Worm (Caenorhabditis elegans): ENCODE measurements around the gene sup-1.

sup-1 gene

DNA sequence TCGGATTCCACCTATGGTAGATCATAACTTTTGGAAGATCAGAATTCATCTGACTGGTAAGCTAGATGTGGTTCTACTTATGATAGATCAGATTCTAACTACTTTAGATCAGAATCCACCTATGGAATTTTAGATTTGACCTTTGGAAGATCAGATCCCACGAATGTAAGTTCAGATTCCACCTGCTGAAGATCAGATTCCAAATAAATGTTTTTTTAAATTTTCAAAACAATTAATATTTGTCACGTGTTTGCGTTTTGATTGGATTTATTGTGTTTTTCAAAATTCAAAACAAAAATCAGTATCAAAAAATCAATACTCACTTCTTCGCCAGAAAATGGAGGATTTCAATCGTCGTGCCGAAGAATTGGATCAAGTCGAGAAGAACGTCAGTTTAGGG, 38.9 kb downstream of the sup-1 start, which contains the start of gene Y41C4A.7:
Y41C4A.7 (plus strand) TSS at position 301 of the 400 bp plus-strand sequence.
- TF ChIP-seq ceh-24 (tag; optimal IDR thresholded peaks at IDR 0.05): no peak
- no peak for TF ChIP-seq madf-2 (tag; optimal IDR thresholded peaks at IDR 0.05)
- TF ChIP-seq nfya-1 (tag; optimal IDR thresholded peaks at IDR 0.05): no peak
- TF ChIP-seq che-1 (tag; optimal IDR thresholded peaks at IDR 0.05): no peak
- TF ChIP-seq sdc-2 (tag; optimal IDR thresholded peaks at IDR 0.05): no peak
- TF ChIP-seq zip-5 (tag; optimal IDR thresholded peaks at IDR 0.05): no peak
- no peak for TF ChIP-seq pax-1 (tag; optimal IDR thresholded peaks at IDR 0.05)
- TF ChIP-seq T23F11.4 (GFP tag; optimal IDR thresholded peaks at IDR 0.05): no peak
- TF ChIP-seq ref-2 (tag; optimal IDR thresholded peaks at IDR 0.05): no peak

DNA sequence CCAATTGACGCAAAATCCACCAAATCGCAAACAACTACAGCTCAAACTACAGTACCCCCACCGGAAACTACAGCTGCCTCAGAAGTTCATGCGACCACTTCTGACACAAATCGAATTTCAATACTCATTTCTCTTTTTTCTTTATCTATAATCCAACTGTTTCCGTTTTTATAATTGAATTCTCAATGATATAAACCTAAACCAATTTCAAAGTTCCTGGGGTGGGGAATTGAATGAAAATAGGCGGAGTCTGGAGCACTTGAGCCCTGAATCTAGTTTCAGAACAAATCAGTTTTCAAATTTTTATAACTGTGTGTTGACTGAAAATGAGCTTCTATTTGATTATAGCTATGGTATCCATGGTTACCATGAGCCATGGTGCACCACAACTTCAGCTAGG, 41.2 kb downstream of the sup-1 start, which contains the start of gene Y41C4A.6:
Y41C4A.6 (plus strand) TSS at position 301 of the 400 bp plus-strand sequence.
- no peak for TF ChIP-seq ahr-1 (tag; optimal IDR thresholded peaks at IDR 0.05)
- TF ChIP-seq ceh-48 (tag; optimal IDR thresholded peaks at IDR 0.05): no peak
- no peak for TF ChIP-seq elt-4 (tag; optimal IDR thresholded peaks at IDR 0.05)
- no peak for TF ChIP-seq ets-4 (tag; optimal IDR thresholded peaks at IDR 0.05)
- no peak for TF ChIP-seq tbx-2 (tag; optimal IDR thresholded peaks at IDR 0.05)

DNA sequence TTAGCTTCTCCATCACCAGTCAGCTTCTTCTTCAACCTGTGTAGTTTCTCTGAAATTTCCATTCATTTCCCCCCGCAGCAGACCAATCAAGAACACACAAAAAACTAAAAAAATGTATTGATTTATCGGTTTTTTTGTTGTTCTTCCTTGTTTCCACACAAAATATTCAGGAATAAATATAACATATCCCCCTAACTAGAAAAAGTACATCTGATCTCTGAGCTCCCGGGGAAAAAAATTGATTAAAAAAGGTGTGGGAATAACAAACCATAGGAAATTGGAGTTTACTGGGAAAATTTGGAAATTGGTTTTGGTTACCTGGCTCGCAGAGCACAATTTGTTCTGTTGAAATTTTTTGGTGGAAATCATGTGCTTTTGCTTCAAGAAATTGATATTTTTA, 42.5 kb downstream of the sup-1 start, which contains the start of gene Y41C4A.22:
Y41C4A.22 (plus strand) TSS at position 301 of the 400 bp plus-strand sequence.
- no peak for TF ChIP-seq odd-2 (tag; optimal IDR thresholded peaks at IDR 0.05)
- TF ChIP-seq fkh-10 (GFP tag; optimal IDR thresholded peaks at IDR 0.05): no peak
- TF ChIP-seq ceh-34 (tag; optimal IDR thresholded peaks at IDR 0.05): no peak
- TF ChIP-seq tbx-2 (tag; optimal IDR thresholded peaks at IDR 0.05): no peak
- TF ChIP-seq unc-3 (GFP tag; conservative IDR thresholded peaks at IDR 0.05): no peak
- TF ChIP-seq unc-3 (tag; optimal IDR thresholded peaks at IDR 0.05): no peak
- TF ChIP-seq nfya-1 (tag; optimal IDR thresholded peaks at IDR 0.05): no peak
- no peak for TF ChIP-seq lin-11 (tag; optimal IDR thresholded peaks at IDR 0.05)
- TF ChIP-seq che-1 (tag; optimal IDR thresholded peaks at IDR 0.05): no peak
- TF ChIP-seq hlh-15 (tag; optimal IDR thresholded peaks at IDR 0.05): no peak
- no peak for TF ChIP-seq ceh-30 (tag; optimal IDR thresholded peaks at IDR 0.05)
- TF ChIP-seq tbx-7 (tag; optimal IDR thresholded peaks at IDR 0.05): no peak
- TF ChIP-seq K02D7.2 (tag; optimal IDR thresholded peaks at IDR 0.05): no peak
- TF ChIP-seq ceh-14 (tag; optimal IDR thresholded peaks at IDR 0.05): no peak
- TF ChIP-seq ceh-6 (GFP tag; optimal IDR thresholded peaks at IDR 0.05): no peak
- TF ChIP-seq fax-1 (tag; optimal IDR thresholded peaks at IDR 0.05): no peak

DNA sequence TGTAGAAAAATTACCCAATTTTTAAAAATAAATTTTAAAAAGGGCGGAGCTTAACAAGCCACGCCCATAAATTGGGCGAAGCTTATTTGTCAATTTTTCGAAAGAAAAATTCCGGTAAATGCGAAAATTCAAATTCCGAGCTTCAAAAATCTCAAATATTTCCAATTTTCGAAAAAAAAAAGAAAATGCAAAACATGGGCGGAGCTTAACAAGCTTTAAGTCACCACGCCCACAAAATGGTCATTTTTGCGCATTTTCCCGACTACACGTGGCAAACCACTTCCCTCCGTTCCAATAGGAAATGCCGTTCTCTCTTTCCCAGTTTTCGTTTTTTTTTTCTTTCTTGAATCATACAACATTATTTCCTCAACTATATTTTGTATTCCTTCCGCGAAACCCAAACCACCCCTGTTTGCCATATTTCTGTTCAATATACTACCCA, 42.9 kb downstream of the sup-1 start:
- TF ChIP-seq odd-2 (tag; optimal IDR thresholded peaks at IDR 0.05) (no peak), sdc-2 (tag; optimal IDR thresholded peaks at IDR 0.05) (no peak), che-1 (tag; optimal IDR thresholded peaks at IDR 0.05) (no peak), eyg-1 (tag; optimal IDR thresholded peaks at IDR 0.05) (no peak), madf-2 (tag; optimal IDR thresholded peaks at IDR 0.05) (no peak), elt-4 (tag; optimal IDR thresholded peaks at IDR 0.05) (no peak), ceh-14 (tag; optimal IDR thresholded peaks at IDR 0.05) (no peak), ceh-19 (GFP tag; optimal IDR thresholded peaks at IDR 0.05) (no peak), F13H6.1 (tag; optimal IDR thresholded peaks at IDR 0.05) (no peak), unc-3 (GFP tag; conservative IDR thresholded peaks at IDR 0.05) (no peak), unc-3 (tag; optimal IDR thresholded peaks at IDR 0.05) (no peak), ceh-34 (tag; optimal IDR thresholded peaks at IDR 0.05) (no peak)

DNA sequence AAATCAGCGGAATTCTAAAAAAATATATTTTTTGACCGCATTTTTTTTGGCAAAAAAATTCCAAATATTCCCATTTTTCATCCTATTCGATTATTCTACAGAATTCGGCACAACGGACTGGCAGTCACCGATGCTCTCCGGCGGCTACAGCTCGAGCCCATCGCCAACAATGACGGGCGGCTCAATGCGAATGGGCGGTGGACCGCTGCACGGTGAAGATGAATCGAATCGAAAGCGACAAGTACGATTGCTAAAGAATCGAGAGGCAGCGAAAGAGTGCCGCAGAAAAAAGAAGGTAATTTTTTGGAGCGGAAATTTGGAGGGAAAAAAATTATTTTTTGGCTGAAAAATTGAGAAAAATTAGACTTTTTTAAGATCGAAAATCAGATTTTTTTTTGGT, 45.0 kb downstream of the sup-1 start:
- no peak for TF ChIP-seq unc-55 (GFP tag; optimal IDR thresholded peaks at IDR 0.05)
- TF ChIP-seq pha-2 (tag; optimal IDR thresholded peaks at IDR 0.05): no peak
- TF ChIP-seq syd-9 (tag; optimal IDR thresholded peaks at IDR 0.05): no peak
- no peak for TF ChIP-seq ceh-14 (tag; optimal IDR thresholded peaks at IDR 0.05)
- TF ChIP-seq sox-2 (GFP tag; IDR thresholded peaks at IDR 0.05): no peak
- no peak for TF ChIP-seq eyg-1 (tag; optimal IDR thresholded peaks at IDR 0.05)
- no peak for TF ChIP-seq nhr-232 (tag; optimal IDR thresholded peaks at IDR 0.05)
- no peak for TF ChIP-seq K09A11.1 (tag; optimal IDR thresholded peaks at IDR 0.05; ENCODE audit: insufficient read depth)
- TF ChIP-seq hlh-30 (tag; optimal IDR thresholded peaks at IDR 0.05; ENCODE audit: insufficient read depth): no peak
- no peak for TF ChIP-seq elt-4 (tag; optimal IDR thresholded peaks at IDR 0.05)
